Worm (Caenorhabditis elegans) whole organism, L2 larva: ENCODE measurements around the gene T09D3.9.
A peak's percentile ranks its signal among the peaks of the same experiment; 100 is the strongest.

Experiments used
- C34F6.9 ChIP-seq: fragments of 150-350 bp; optimal IDR thresholded peaks from 2 replicates; lab custom pipeline; 2014; ENCODE audit warnings: missing biosample characterization, missing genetic modification characterization
- F13H6.1 ChIP-seq: sonication (generic microtip); optimal IDR thresholded peaks from 2 replicates; lab custom pipeline; 2016; ENCODE audit warnings: missing genetic modification characterization, missing compliant biosample characterization
- R02D3.7 ChIP-seq: fragments of 150-350 bp; optimal IDR thresholded peaks from 2 replicates; lab custom pipeline; 2014; ENCODE audit warnings: missing biosample characterization, missing genetic modification characterization
- Y55F3AM.14 ChIP-seq: fragments of 200-800 bp; sonication (Bioruptor generic); optimal IDR thresholded peaks from 2 replicates; lab custom pipeline; 2018; ENCODE audit warnings: mild to moderate bottlenecking, missing genetic modification characterization, missing compliant biosample characterization
- ZK546.5 ChIP-seq: sonication (generic microtip); optimal IDR thresholded peaks from 2 replicates; lab custom pipeline; 2017; ENCODE audit warnings: missing biosample characterization, missing genetic modification characterization
- aly-2 ChIP-seq: fragments of 150-350 bp; optimal IDR thresholded peaks from 2 replicates; lab custom pipeline; 2014; ENCODE audit warnings: missing biosample characterization, missing genetic modification characterization
- ama-1 ChIP-seq: fragments of 150-350 bp; optimal IDR thresholded peaks from 2 replicates; lab custom pipeline; 2018; ENCODE audit warnings: inconsistent platforms
- blmp-1 ChIP-seq: sonication (generic microtip); optimal IDR thresholded peaks from 2 replicates; lab custom pipeline; 2017; ENCODE audit warnings: missing genetic modification characterization, mild to moderate bottlenecking, missing compliant biosample characterization, antibody characterized with exemption, moderate library complexity; ENCODE audit not compliant: insufficient read depth
- ceh-16 ChIP-seq: fragments of 150-350 bp; optimal IDR thresholded peaks from 2 replicates; lab custom pipeline; 2014; ENCODE audit warnings: missing biosample characterization, missing genetic modification characterization
- ceh-82 ChIP-seq: fragments of 150-350 bp; optimal IDR thresholded peaks from 2 replicates; lab custom pipeline; 2014; ENCODE audit warnings: missing biosample characterization, missing genetic modification characterization
- crh-2 ChIP-seq: sonication (generic microtip); optimal IDR thresholded peaks from 2 replicates; lab custom pipeline; 2017; ENCODE audit warnings: missing biosample characterization, missing genetic modification characterization
- dmd-4 ChIP-seq: sonication (generic microtip); optimal IDR thresholded peaks from 2 replicates; lab custom pipeline; 2017; ENCODE audit warnings: missing biosample characterization, missing genetic modification characterization
- egl-27 ChIP-seq: sonication (generic microtip); optimal IDR thresholded peaks from 3 replicates; lab custom pipeline; 2017; ENCODE audit warnings: missing biosample characterization, missing genetic modification reagents, missing genetic modification characterization
- elt-1 ChIP-seq: fragments of 150-350 bp; optimal IDR thresholded peaks from 2 replicates; lab custom pipeline; 2014; ENCODE audit warnings: missing biosample characterization, missing genetic modification characterization
- elt-3 ChIP-seq: sonication (generic microtip); optimal IDR thresholded peaks from 2 replicates; lab custom pipeline; 2017; ENCODE audit warnings: missing biosample characterization, missing genetic modification characterization
- fos-1 ChIP-seq: fragments of 150-350 bp; optimal IDR thresholded peaks from 2 replicates; lab custom pipeline; 2014; ENCODE audit warnings: missing biosample characterization, missing genetic modification characterization
- gmeb-1 ChIP-seq: fragments of 150-350 bp; optimal IDR thresholded peaks from 2 replicates; lab custom pipeline; 2014; ENCODE audit warnings: missing biosample characterization, missing genetic modification characterization
- lin-11 ChIP-seq: fragments of 150-350 bp; sonication (generic microtip); optimal IDR thresholded peaks from 2 replicates; lab custom pipeline; 2014; ENCODE audit warnings: missing biosample characterization, missing genetic modification characterization, inconsistent platforms, mixed read lengths
- lin-13 ChIP-seq: fragments of 150-350 bp; optimal IDR thresholded peaks from 2 replicates; lab custom pipeline; 2014; ENCODE audit warnings: missing biosample characterization, missing genetic modification reagents, missing genetic modification characterization
- lin-39 ChIP-seq: fragments of 150-350 bp; optimal IDR thresholded peaks from 2 replicates; lab custom pipeline; 2014; ENCODE audit warnings: missing biosample characterization, missing genetic modification reagents, missing genetic modification characterization
- lsy-2 ChIP-seq, 2 experiments: fragments of 150-350 bp in 1 of 2; sonication (generic microtip) in 1 of 2; optimal IDR thresholded peaks; 2 replicates each; lab custom pipeline; 2014 to 2017; ENCODE audit warnings: missing biosample characterization in 2 of 2, missing genetic modification characterization in 2 of 2
- mab-5 ChIP-seq: fragments of 150-350 bp; optimal IDR thresholded peaks from 2 replicates; lab custom pipeline; 2014; ENCODE audit warnings: missing biosample characterization, missing genetic modification characterization
- mbf-1 ChIP-seq: sonication (generic microtip); optimal IDR thresholded peaks from 2 replicates; lab custom pipeline; 2017; ENCODE audit warnings: missing biosample characterization, missing genetic modification characterization
- mdl-1 ChIP-seq, 2 experiments: fragments of 150-350 bp in 1 of 2; sonication (generic microtip) in 1 of 2; optimal IDR thresholded peaks; 2 replicates each; lab custom pipeline; 2017; ENCODE audit warnings: missing biosample characterization in 2 of 2, missing genetic modification characterization in 2 of 2
- nhr-10 ChIP-seq: sonication (generic microtip); optimal IDR thresholded peaks from 2 replicates; lab custom pipeline; 2017; ENCODE audit warnings: missing biosample characterization, missing genetic modification characterization
- nhr-12 ChIP-seq: fragments of 150-350 bp; optimal IDR thresholded peaks from 2 replicates; lab custom pipeline; 2014; ENCODE audit warnings: missing biosample characterization, missing genetic modification characterization
- nhr-129 ChIP-seq: fragments of 150-350 bp; optimal IDR thresholded peaks from 2 replicates; lab custom pipeline; 2014; ENCODE audit warnings: missing biosample characterization, missing genetic modification characterization
- nhr-21 ChIP-seq: fragments of 150-350 bp; optimal IDR thresholded peaks from 2 replicates; lab custom pipeline; 2014; ENCODE audit warnings: missing biosample characterization, missing genetic modification characterization
- nhr-23 ChIP-seq: fragments of 150-350 bp; optimal IDR thresholded peaks from 2 replicates; lab custom pipeline; 2014; ENCODE audit warnings: missing biosample characterization, missing genetic modification reagents, missing genetic modification characterization
- nhr-237 ChIP-seq: fragments of 150-350 bp; optimal IDR thresholded peaks from 2 replicates; lab custom pipeline; 2014; ENCODE audit warnings: missing biosample characterization, missing genetic modification characterization
- nhr-25 ChIP-seq: fragments of 150-350 bp; sonication (generic microtip); optimal IDR thresholded peaks from 3 replicates; lab custom pipeline; 2014; ENCODE audit warnings: missing biosample characterization, missing genetic modification characterization
- nhr-6 ChIP-seq: fragments of 150-350 bp; optimal IDR thresholded peaks from 2 replicates; lab custom pipeline; 2014; ENCODE audit warnings: missing biosample characterization, missing genetic modification characterization
- nhr-77 ChIP-seq: fragments of 150-350 bp; optimal IDR thresholded peaks from 2 replicates; lab custom pipeline; 2014; ENCODE audit warnings: missing biosample characterization, missing genetic modification characterization
- peb-1 ChIP-seq: fragments of 150-350 bp; optimal IDR thresholded peaks from 2 replicates; lab custom pipeline; 2014; ENCODE audit warnings: missing biosample characterization, missing genetic modification characterization
- sem-4 ChIP-seq: fragments of 150-350 bp; optimal IDR thresholded peaks from 2 replicates; lab custom pipeline; 2014; ENCODE audit warnings: missing biosample characterization, missing genetic modification reagents, missing genetic modification characterization
- skn-1 ChIP-seq: sonication (generic microtip); optimal IDR thresholded peaks from 2 replicates; lab custom pipeline; 2017; ENCODE audit warnings: missing biosample characterization, missing genetic modification characterization
- sma-3 ChIP-seq: sonication (generic microtip); optimal IDR thresholded peaks from 2 replicates; lab custom pipeline; 2016; ENCODE audit warnings: missing genetic modification reagents, missing genetic modification characterization, missing compliant biosample characterization
- sma-9 ChIP-seq, 2 experiments: fragments of 150-350 bp in 1 of 2; sonication (generic microtip) in 1 of 2; optimal IDR thresholded peaks; 2 replicates each; lab custom pipeline; 2014 to 2016; ENCODE audit warnings: missing genetic modification characterization in 2 of 2, mild to moderate bottlenecking in 1 of 2, missing biosample characterization in 1 of 2, missing compliant biosample characterization in 1 of 2, missing genetic modification reagents in 1 of 2, moderate library complexity in 1 of 2
- snpc-4 ChIP-seq: fragments of 150-350 bp; optimal IDR thresholded peaks from 2 replicates; lab custom pipeline; 2014; ENCODE audit warnings: missing biosample characterization, missing genetic modification characterization
- unc-39 ChIP-seq: fragments of 150-350 bp; optimal IDR thresholded peaks from 2 replicates; lab custom pipeline; 2014; ENCODE audit warnings: missing biosample characterization, missing genetic modification characterization
- unc-55 ChIP-seq: fragments of 150-350 bp; sonication (generic microtip); optimal IDR thresholded peaks from 3 replicates; lab custom pipeline; 2014; ENCODE audit warnings: missing biosample characterization, missing genetic modification reagents, missing genetic modification characterization
- unc-62 ChIP-seq: fragments of 150-350 bp; optimal IDR thresholded peaks from 2 replicates; lab custom pipeline; 2014; ENCODE audit warnings: missing biosample characterization, missing genetic modification reagents, missing genetic modification characterization
- zag-1 ChIP-seq: fragments of 150-350 bp; optimal IDR thresholded peaks from 2 replicates; lab custom pipeline; 2014; ENCODE audit warnings: missing biosample characterization, missing genetic modification characterization
- ztf-1 ChIP-seq: fragments of 200-800 bp; sonication (Bioruptor generic); conservative IDR thresholded peaks from 2 replicates; pipeline ENCODE4 v1.3.6; 2022; ENCODE audit warnings: missing genetic modification characterization, missing compliant biosample characterization
- ztf-11 ChIP-seq: sonication (generic microtip); optimal IDR thresholded peaks from 2 replicates; lab custom pipeline; 2017; ENCODE audit warnings: missing biosample characterization, missing genetic modification characterization
- ztf-4 ChIP-seq: fragments of 150-350 bp; optimal IDR thresholded peaks from 2 replicates; lab custom pipeline; 2014; ENCODE audit warnings: missing biosample characterization, missing genetic modification characterization

The T09D3.9 gene

ce11 chrV:5368792-5369191, at the start of gene T09D3.9:
TSS of gene T09D3.9 (minus strand) at chrV:5368892.
- TF ChIP-seq nhr-10 (tag; lab: Kevin White, UChicago), result no peak
- TF ChIP-seq egl-27 (tag; lab: Kevin White, UChicago), result no peak
- TF ChIP-seq mbf-1 (tag; lab: Kevin White, UChicago), result no peak
- TF ChIP-seq unc-39 (tag; lab: Kevin White, UChicago), result no peak
- TF ChIP-seq gmeb-1 (tag; lab: Kevin White, UChicago), result no peak
- no peak for TF ChIP-seq nhr-77 (tag; lab: Kevin White, UChicago)
- no peak for TF ChIP-seq nhr-12 (tag; lab: Kevin White, UChicago)
- TF ChIP-seq ceh-82 (tag; lab: Kevin White, UChicago), result no peak
- TF ChIP-seq sem-4 (tag; lab: Kevin White, UChicago), result no peak
- TF ChIP-seq R02D3.7 (tag; lab: Kevin White, UChicago), result no peak
- no peak for TF ChIP-seq lsy-2 (tag; optimal IDR thresholded peaks at IDR 0.05; lab: Kevin White, UChicago)
- no peak for TF ChIP-seq nhr-21 (tag; lab: Kevin White, UChicago)
- TF ChIP-seq ama-1, result no peak
- TF ChIP-seq sma-3 (GFP tag; lab: Kevin White, UChicago), result no peak
- no peak for TF ChIP-seq snpc-4 (tag; lab: Kevin White, UChicago)

ce11 chrV:5412808-5413405, 44.2 kb upstream of the T09D3.9 start, which contains the start of gene F08F3.10:
TSS of gene F08F3.10 (plus strand) at chrV:5413355.
- TF ChIP-seq peb-1 (tag; lab: Kevin White, UChicago) (no peak), blmp-1 (peak; percentile 44), nhr-21 (tag; lab: Kevin White, UChicago) (no peak), nhr-25 (tag; lab: Kevin White, UChicago) (peak; percentile 34), sma-9 (GFP tag; optimal IDR thresholded peaks at IDR 0.05; lab: Kevin White, UChicago) (peak; percentile 69), sma-9 (tag; optimal IDR thresholded peaks at IDR 0.05; lab: Kevin White, UChicago) (no peak)

- TF ChIP-seq elt-1 (tag; lab: Kevin White, UChicago), result no peak
- no peak for TF ChIP-seq lsy-2 (tag; optimal IDR thresholded peaks at IDR 0.05; lab: Kevin White, UChicago)
- TF ChIP-seq mab-5 (tag; lab: Kevin White, UChicago), result no peak
- TF ChIP-seq mbf-1 (tag; lab: Kevin White, UChicago), result no peak
- no peak for TF ChIP-seq elt-3 (tag; lab: Kevin White, UChicago)
- TF ChIP-seq unc-39 (tag; lab: Kevin White, UChicago), result no peak
- peak; percentile 99 for TF ChIP-seq Y55F3AM.14 (GFP tag; lab: Kevin White, UChicago)
- TF ChIP-seq snpc-4 (tag; lab: Kevin White, UChicago), result no peak
- peak; percentile 58 for TF ChIP-seq nhr-25 (tag; lab: Kevin White, UChicago)
- TF ChIP-seq lin-13 (GFP tag; lab: Kevin White, UChicago), result no peak
- TF ChIP-seq blmp-1, result peak; percentile 11
- TF ChIP-seq nhr-77 (tag; lab: Kevin White, UChicago), result no peak
- no peak for TF ChIP-seq lin-11
- TF ChIP-seq nhr-6 (tag; lab: Kevin White, UChicago), result no peak
- no peak for TF ChIP-seq C34F6.9 (tag; lab: Kevin White, UChicago)
- no peak for TF ChIP-seq crh-2 (tag; lab: Kevin White, UChicago)
- TF ChIP-seq lin-39 (tag; lab: Kevin White, UChicago), result no peak
- TF ChIP-seq sem-4 (tag; lab: Kevin White, UChicago), result no peak
- no peak for TF ChIP-seq egl-27 (tag; lab: Kevin White, UChicago)
- no peak for TF ChIP-seq skn-1 (tag; lab: Kevin White, UChicago)
- no peak for TF ChIP-seq F13H6.1 (tag; lab: Kevin White, UChicago)
- no peak for TF ChIP-seq gmeb-1 (tag; lab: Kevin White, UChicago)
- peak; percentile 82 for TF ChIP-seq sma-9 (GFP tag; optimal IDR thresholded peaks at IDR 0.05; lab: Kevin White, UChicago)
- TF ChIP-seq sma-9 (tag; optimal IDR thresholded peaks at IDR 0.05; lab: Kevin White, UChicago), result no peak
- no peak for TF ChIP-seq dmd-4 (tag; lab: Kevin White, UChicago)
- TF ChIP-seq nhr-21 (tag; lab: Kevin White, UChicago), result peak; percentile 27
- no peak for TF ChIP-seq unc-55 (GFP tag; lab: Kevin White, UChicago)
- no peak for TF ChIP-seq ztf-1 (GFP tag; lab: Robert Waterston, UW)
- TF ChIP-seq zag-1 (tag; lab: Kevin White, UChicago), result no peak
- TF ChIP-seq fos-1 (tag; lab: Kevin White, UChicago), result no peak
- TF ChIP-seq ama-1, result no peak
- no peak for TF ChIP-seq aly-2 (tag; lab: Kevin White, UChicago)
- TF ChIP-seq ZK546.5, result no peak
- no peak for TF ChIP-seq mdl-1 (tag; optimal IDR thresholded peaks at IDR 0.05; lab: Kevin White, UChicago)
- no peak for TF ChIP-seq ztf-11 (tag; lab: Kevin White, UChicago)
- TF ChIP-seq sma-3 (GFP tag; lab: Kevin White, UChicago), result peak; percentile 59
- TF ChIP-seq unc-62 (GFP tag; lab: Kevin White, UChicago), result no peak
- TF ChIP-seq ceh-82 (tag; lab: Kevin White, UChicago), result no peak
- no peak for TF ChIP-seq R02D3.7 (tag; lab: Kevin White, UChicago)
- no peak for TF ChIP-seq ztf-4 (tag; lab: Kevin White, UChicago)
- no peak for TF ChIP-seq nhr-129 (tag; lab: Kevin White, UChicago)
- TF ChIP-seq nhr-237 (tag; lab: Kevin White, UChicago), result no peak
- no peak for TF ChIP-seq ceh-16
- TF ChIP-seq nhr-12 (tag; lab: Kevin White, UChicago), result no peak
- TF ChIP-seq peb-1 (tag; lab: Kevin White, UChicago), result no peak
- no peak for TF ChIP-seq nhr-23 (tag; lab: Kevin White, UChicago)
Observed at ce11 chrV:5410679-5411078, 42.0 kb upstream of the T09D3.9 start, which contains the start of gene F08F3.4. TSS of gene F08F3.4 (plus strand) at chrV:5410955.
